Worm (Caenorhabditis elegans) whole organism, young adult: ENCODE measurements around the gene spp-20.

Experiments
- B0261.1 ChIP-seq: sonication (generic microtip); optimal IDR thresholded peaks from 2 replicates; lab custom pipeline; 2016; ENCODE audit warnings: mild to moderate bottlenecking, missing genetic modification characterization, moderate library complexity, missing compliant biosample characterization
- C06A6.2 ChIP-seq: fragments of 200-800 bp; sonication (Bioruptor generic); conservative IDR thresholded peaks from 2 replicates; pipeline ENCODE4 v1.3.6; 2022; ENCODE audit warnings: missing genetic modification characterization, missing compliant biosample characterization
- D2030.7 ChIP-seq: fragments of 200-800 bp; sonication (Bioruptor generic); IDR thresholded peaks from 2 replicates; pipeline ENCODE4 v1.3.6; 2022; ENCODE audit warnings: missing genetic modification reagents, missing genetic modification characterization, missing compliant biosample characterization
- F23B12.7 ChIP-seq: sonication (generic microtip); optimal IDR thresholded peaks from 2 replicates; lab custom pipeline; 2017; ENCODE audit warnings: missing genetic modification characterization, mild to moderate bottlenecking, missing compliant biosample characterization, antibody characterized with exemption, moderate library complexity; ENCODE audit not compliant: insufficient read depth
- F33H1.4 ChIP-seq: fragments of 200-800 bp; sonication (Bioruptor generic); IDR thresholded peaks from 2 replicates; pipeline ENCODE4 v1.3.6; 2022; ENCODE audit warnings: missing genetic modification reagents, missing genetic modification characterization, missing compliant biosample characterization
- F55B11.4 ChIP-seq: sonication (generic microtip); optimal IDR thresholded peaks from 2 replicates; lab custom pipeline; 2016; ENCODE audit warnings: missing compliant biosample characterization, missing genetic modification characterization, borderline replicate concordance; ENCODE audit not compliant: insufficient read depth
- T26A5.8 ChIP-seq: sonication (generic microtip); optimal IDR thresholded peaks from 2 replicates; lab custom pipeline; 2016; ENCODE audit warnings: missing genetic modification characterization, missing compliant biosample characterization
- Y53G8AR.9 ChIP-seq: fragments of 200-800 bp; sonication (Bioruptor generic); conservative IDR thresholded peaks from 2 replicates; pipeline ENCODE4 v1.3.6; 2022; ENCODE audit warnings: missing genetic modification reagents, missing genetic modification characterization, missing compliant biosample characterization
- Y56A3A.18 ChIP-seq: fragments of 200-800 bp; sonication (Bioruptor generic); IDR thresholded peaks from 2 replicates; pipeline ENCODE4 v1.3.6; 2022; ENCODE audit warnings: missing genetic modification reagents, missing genetic modification characterization, missing compliant biosample characterization
- attf-3 ChIP-seq: fragments of 200-800 bp; sonication (Bioruptor generic); conservative IDR thresholded peaks from 2 replicates; pipeline ENCODE4 v1.3.6; 2022; ENCODE audit warnings: missing genetic modification reagents, missing genetic modification characterization, missing compliant biosample characterization
- ccch-3 ChIP-seq: fragments of 200-800 bp; sonication (Bioruptor generic); optimal IDR thresholded peaks from 2 replicates; lab custom pipeline; 2018; ENCODE audit warnings: mild to moderate bottlenecking, missing genetic modification characterization, missing compliant biosample characterization
- cebp-1 ChIP-seq, 2 experiments: fragments of 200-800 bp in 1 of 2; sonication (Bioruptor generic) in 1 of 2; sonication (generic microtip) in 1 of 2; IDR thresholded peaks in 1 of 2; optimal IDR thresholded peaks in 1 of 2; 2 replicates each; pipeline versions ENCODE4 v1.3.6 to Lab custom; 2017 to 2022; ENCODE audit warnings: missing compliant biosample characterization in 2 of 2, missing genetic modification characterization in 2 of 2, mild to moderate bottlenecking in 1 of 2, missing genetic modification reagents in 1 of 2, moderate library complexity in 1 of 2
- ceh-79 ChIP-seq: sonication (generic microtip); optimal IDR thresholded peaks from 2 replicates; lab custom pipeline; 2017; ENCODE audit warnings: mild to moderate bottlenecking, missing genetic modification characterization, missing compliant biosample characterization
- ceh-91 ChIP-seq: fragments of 200-800 bp; sonication (Bioruptor generic); IDR thresholded peaks from 2 replicates; pipeline ENCODE4 v1.3.6; 2022; ENCODE audit warnings: missing genetic modification reagents, missing genetic modification characterization, missing compliant biosample characterization
- chd-7 ChIP-seq: sonication (generic microtip); optimal IDR thresholded peaks from 2 replicates; lab custom pipeline; 2016; ENCODE audit warnings: mild to moderate bottlenecking, missing genetic modification characterization, moderate library complexity, missing compliant biosample characterization
- egrh-3 ChIP-seq: fragments of 200-800 bp; sonication (Bioruptor generic); IDR thresholded peaks from 2 replicates; pipeline ENCODE4 v1.3.6; 2022; ENCODE audit warnings: missing genetic modification reagents, missing genetic modification characterization, missing compliant biosample characterization
- ekl-4 ChIP-seq: fragments of 200-800 bp; sonication (Bioruptor generic); IDR thresholded peaks from 2 replicates; pipeline ENCODE4 v1.3.6; 2022; ENCODE audit warnings: missing genetic modification reagents, missing genetic modification characterization, missing compliant biosample characterization
- hrde-1 ChIP-seq: sonication (generic microtip); optimal IDR thresholded peaks from 2 replicates; lab custom pipeline; 2016; ENCODE audit warnings: missing genetic modification characterization, mild to moderate bottlenecking, missing compliant biosample characterization, moderate library complexity, missing genotype, missing genetic modification reagents, borderline replicate concordance
- lin-40 ChIP-seq: sonication (generic microtip); optimal IDR thresholded peaks from 2 replicates; lab custom pipeline; 2016; ENCODE audit warnings: missing genetic modification characterization, mild to moderate bottlenecking, missing compliant biosample characterization, missing genotype, missing genetic modification reagents
- lsy-27 ChIP-seq: sonication (generic microtip); optimal IDR thresholded peaks from 2 replicates; lab custom pipeline; 2017; ENCODE audit warnings: missing genetic modification characterization, mild to moderate bottlenecking, missing compliant biosample characterization, antibody characterized with exemption, missing genotype, borderline replicate concordance; ENCODE audit not compliant: insufficient read depth
- madf-6 ChIP-seq: fragments of 200-800 bp; sonication (Bioruptor generic); IDR thresholded peaks from 2 replicates; pipeline ENCODE4 v1.3.6; 2022; ENCODE audit warnings: missing genetic modification reagents, missing genetic modification characterization, missing compliant biosample characterization
- madf-8 ChIP-seq: fragments of 200-800 bp; sonication (Bioruptor generic); conservative IDR thresholded peaks from 2 replicates; pipeline ENCODE4 v1.3.6; 2022; ENCODE audit warnings: missing genetic modification reagents, missing genetic modification characterization, missing compliant biosample characterization
- mcd-1 ChIP-seq: fragments of 200-800 bp; sonication (Bioruptor generic); IDR thresholded peaks from 2 replicates; pipeline ENCODE4 v1.3.6; 2022; ENCODE audit warnings: missing genetic modification reagents, missing genetic modification characterization, missing compliant biosample characterization
- mel-28 ChIP-seq: sonication (generic microtip); optimal IDR thresholded peaks from 2 replicates; lab custom pipeline; 2016; ENCODE audit warnings: borderline replicate concordance, mild to moderate bottlenecking, missing genetic modification characterization, missing compliant biosample characterization
- mes-4 ChIP-seq: sonication (generic microtip); optimal IDR thresholded peaks from 2 replicates; lab custom pipeline; 2016; ENCODE audit warnings: missing genotype, missing genetic modification characterization, missing compliant biosample characterization
- nfya-1 ChIP-seq: sonication (generic microtip); optimal IDR thresholded peaks from 2 replicates; lab custom pipeline; 2017; ENCODE audit warnings: antibody characterized with exemption, missing compliant biosample characterization, missing genetic modification characterization, borderline replicate concordance; ENCODE audit not compliant: insufficient read depth
- nfyb-1 ChIP-seq: fragments of 200-800 bp; sonication (Bioruptor generic); IDR thresholded peaks from 2 replicates; pipeline ENCODE4 v1.3.6; 2022; ENCODE audit warnings: missing genetic modification reagents, missing genetic modification characterization, missing compliant biosample characterization
- nhr-179 ChIP-seq: sonication (generic microtip); optimal IDR thresholded peaks from 2 replicates; lab custom pipeline; 2016; ENCODE audit warnings: mild to moderate bottlenecking, missing genetic modification characterization, missing compliant biosample characterization
- nhr-27 ChIP-seq: fragments of 200-800 bp; sonication (Bioruptor generic); optimal IDR thresholded peaks from 2 replicates; lab custom pipeline; 2018; ENCODE audit warnings: mild to moderate bottlenecking, missing genetic modification characterization, moderate library complexity, missing compliant biosample characterization
- pbrm-1 ChIP-seq: fragments of 200-800 bp; sonication (Bioruptor generic); IDR thresholded peaks from 2 replicates; pipeline ENCODE4 v1.3.6; 2022; ENCODE audit warnings: missing genetic modification reagents, missing genetic modification characterization, missing compliant biosample characterization
- sdz-38 ChIP-seq: sonication (generic microtip); optimal IDR thresholded peaks from 2 replicates; lab custom pipeline; 2016; ENCODE audit warnings: missing genotype, missing genetic modification characterization, missing compliant biosample characterization
- snpc-1.3 ChIP-seq: sonication (generic microtip); optimal IDR thresholded peaks from 2 replicates; lab custom pipeline; 2017; ENCODE audit warnings: missing genetic modification characterization, mild to moderate bottlenecking, missing compliant biosample characterization, antibody characterized with exemption, moderate library complexity, missing genotype, missing genetic modification reagents; ENCODE audit not compliant: insufficient read depth
- snpc-3.4 ChIP-seq: sonication (generic microtip); optimal IDR thresholded peaks from 2 replicates; lab custom pipeline; 2017; ENCODE audit warnings: missing genetic modification characterization, mild to moderate bottlenecking, missing compliant biosample characterization, antibody characterized with exemption, moderate library complexity, missing genotype, missing genetic modification reagents
- snpc-4 ChIP-seq, 5 experiments: fragments of 150-350 bp in 1 of 5; sonication (generic microtip) in 4 of 5; optimal IDR thresholded peaks; 2 replicates each; lab custom pipeline; 2014 to 2018; ENCODE audit warnings: missing genetic modification characterization in 5 of 5, missing biosample characterization in 3 of 5, antibody characterized with exemption in 2 of 5, mild to moderate bottlenecking in 2 of 5, missing compliant biosample characterization in 2 of 5, missing genotype in 2 of 5, moderate library complexity in 2 of 5, missing genetic modification reagents in 1 of 5
- somi-1 ChIP-seq: fragments of 200-800 bp; sonication (Bioruptor generic); optimal IDR thresholded peaks from 2 replicates; lab custom pipeline; 2018; ENCODE audit warnings: mild to moderate bottlenecking, missing genetic modification characterization, missing compliant biosample characterization
- tbx-9 ChIP-seq: sonication (generic microtip); optimal IDR thresholded peaks from 2 replicates; lab custom pipeline; 2016; ENCODE audit warnings: borderline replicate concordance, missing genetic modification characterization, inconsistent platforms, missing compliant biosample characterization
- tlf-1 ChIP-seq: fragments of 200-800 bp; sonication (Bioruptor generic); optimal IDR thresholded peaks from 2 replicates; lab custom pipeline; 2018; ENCODE audit warnings: mild to moderate bottlenecking, missing genetic modification characterization, missing compliant biosample characterization
- zfh-2 ChIP-seq: fragments of 200-800 bp; sonication (Bioruptor generic); conservative IDR thresholded peaks from 2 replicates; pipeline ENCODE4 v1.3.6; 2022; ENCODE audit warnings: missing genetic modification reagents, missing genetic modification characterization, missing compliant biosample characterization
- zim-3 ChIP-seq: sonication (generic microtip); optimal IDR thresholded peaks from 2 replicates; lab custom pipeline; 2017; ENCODE audit warnings: mild to moderate bottlenecking, missing genetic modification characterization, moderate library complexity, missing compliant biosample characterization

The spp-20 gene

ce11 chrV:6559585-6559984, 1.6 kb upstream of the spp-20 start (continued):
- TF ChIP-seq mcd-1 (GFP tag; lab: Robert Waterston, UW): no peak
- no peak for TF ChIP-seq egrh-3 (GFP tag; lab: Robert Waterston, UW)
- no peak for TF ChIP-seq ccch-3 (GFP tag; lab: Kevin White, UChicago)
- TF ChIP-seq nhr-179 (tag; lab: Kevin White, UChicago): no peak
- TF ChIP-seq C06A6.2 (GFP tag; lab: Robert Waterston, UW): no peak
- peak; percentile 57 for TF ChIP-seq F23B12.7 (tag; lab: Kevin White, UChicago)
- TF ChIP-seq nhr-27 (tag; lab: Kevin White, UChicago): no peak
- TF ChIP-seq F33H1.4 (GFP tag; lab: Robert Waterston, UW): peak; percentile 43; the same call in 1 of the 2 replicates
- TF ChIP-seq B0261.1 (tag; lab: Kevin White, UChicago): peak; percentile 77
- peak; percentile 73 for TF ChIP-seq snpc-1.3 (tag; lab: Kevin White, UChicago)
- peak; percentile 45 for TF ChIP-seq madf-8 (GFP tag; lab: Robert Waterston, UW)
- peak; percentile 48 for TF ChIP-seq ceh-79 (tag; lab: Kevin White, UChicago)
- no peak for TF ChIP-seq sdz-38
- peak; percentile 61 for TF ChIP-seq chd-7 (tag; lab: Kevin White, UChicago)
- TF ChIP-seq tbx-9 (tag; lab: Kevin White, UChicago): no peak
- TF ChIP-seq nfya-1 (tag; lab: Kevin White, UChicago): no peak
- no peak for TF ChIP-seq lin-40 (tag; lab: Kevin White, UChicago)
- no peak for TF ChIP-seq Y53G8AR.9
- TF ChIP-seq tlf-1 (GFP tag; lab: Kevin White, UChicago): no peak
- no peak for TF ChIP-seq lsy-27 (tag; lab: Kevin White, UChicago)
- TF ChIP-seq mes-4: peak; percentile 39
- peak; percentile 70 for TF ChIP-seq hrde-1
- no peak for TF ChIP-seq nfyb-1
- TF ChIP-seq snpc-3.4 (tag; lab: Kevin White, UChicago): peak; percentile 40
- no peak for TF ChIP-seq snpc-4 (GFP tag; optimal IDR thresholded peaks at IDR 0.05; lab: Kevin White, UChicago)
- TF ChIP-seq snpc-4 (tag; optimal IDR thresholded peaks at IDR 0.05; lab: Kevin White, UChicago): no peak
- peak; percentile 64 for TF ChIP-seq ekl-4
- TF ChIP-seq mel-28: no peak

- TF ChIP-seq chd-7 (tag; lab: Kevin White, UChicago) (no peak), Y56A3A.18 (GFP tag; lab: Robert Waterston, UW) (no peak), attf-3 (GFP tag; lab: Robert Waterston, UW) (no peak), mcd-1 (GFP tag; lab: Robert Waterston, UW) (no peak), zfh-2 (no peak), pbrm-1 (no peak), madf-6 (no peak), tlf-1 (GFP tag; lab: Kevin White, UChicago) (no peak), D2030.7 (GFP tag; lab: Robert Waterston, UW) (no peak), T26A5.8 (tag; lab: Kevin White, UChicago) (no peak), cebp-1 (GFP tag; IDR thresholded peaks at IDR 0.05; lab: Robert Waterston, UW) (no peak), cebp-1 (tag; optimal IDR thresholded peaks at IDR 0.05; lab: Kevin White, UChicago) (no peak), madf-8 (GFP tag; lab: Robert Waterston, UW) (no peak), ceh-91 (GFP tag; lab: Robert Waterston, UW) (no peak), F55B11.4 (tag; lab: Kevin White, UChicago) (no peak), zim-3 (tag; lab: Kevin White, UChicago) (no peak), somi-1 (GFP tag; lab: Kevin White, UChicago) (no peak), snpc-4 (GFP tag; optimal IDR thresholded peaks at IDR 0.05; lab: Kevin White, UChicago) (no peak), snpc-4 (tag; optimal IDR thresholded peaks at IDR 0.05; lab: Kevin White, UChicago) (no peak)
These were observed 1.1 kb upstream of the spp-20 start, which contains the start of gene spp-26 for ce11 chrV:6559105-6559504. Gene spp-26, minus strand, starts transcription at chrV:6559205.
